Fruit fly (Drosophila melanogaster): ENCODE measurements around the gene CG14257.

- TF ChIP-seq CG8159 (tag; optimal IDR thresholded peaks at IDR 0.05) (no peak), EcR (GFP tag; optimal IDR thresholded peaks at IDR 0.05) (peak; percentile 91), rn (GFP tag; IDR thresholded peaks at IDR 0.05) (peak; percentile 59; the same call in 1 of the 2 replicates), CG32121 (GFP tag; IDR thresholded peaks at IDR 0.05) (peak; percentile 73), CG14655 (GFP tag; optimal IDR thresholded peaks at IDR 0.05) (no peak), CG12605 (GFP tag; IDR thresholded peaks at IDR 0.05) (peak; percentile 61; the same call in 1 of the 2 replicates), CG34367 (tag; optimal IDR thresholded peaks at IDR 0.05) (peak; percentile 45)
Measured at dm6 chr3R:27129580-27130385, 54.1 kb downstream of the CG14257 start.
